Worm (Caenorhabditis elegans) whole organism, young adult: ENCODE results near the gene twk-12.

ENCODE experiments used
- C17E4.6 ChIP-seq: fragments of 200-800 bp; sonication (Bioruptor generic); IDR thresholded peaks from 2 replicates; pipeline ENCODE4 v1.3.6; 2022; ENCODE audit warnings: missing genetic modification reagents, missing genetic modification characterization, missing compliant biosample characterization
- F23B12.7 ChIP-seq: sonication (generic microtip); optimal IDR thresholded peaks from 2 replicates; lab custom pipeline; 2017; ENCODE audit warnings: missing genetic modification characterization, mild to moderate bottlenecking, missing compliant biosample characterization, antibody characterized with exemption, moderate library complexity; ENCODE audit not compliant: insufficient read depth
- dpl-1 ChIP-seq: fragments of 150-350 bp; optimal IDR thresholded peaks from 2 replicates; lab custom pipeline; 2014; ENCODE audit warnings: missing biosample characterization, missing genetic modification reagents, missing genetic modification characterization
- fkh-3 ChIP-seq: sonication (generic microtip); optimal IDR thresholded peaks from 2 replicates; lab custom pipeline; 2016; ENCODE audit warnings: mild to moderate bottlenecking, missing genetic modification characterization, missing compliant biosample characterization
- nhr-90 ChIP-seq: sonication (generic microtip); optimal IDR thresholded peaks from 2 replicates; lab custom pipeline; 2016; ENCODE audit warnings: missing genotype, mild to moderate bottlenecking, missing genetic modification characterization, missing compliant biosample characterization
- unc-62 ChIP-seq: fragments of 150-350 bp; optimal IDR thresholded peaks from 2 replicates; lab custom pipeline; 2014; ENCODE audit warnings: missing biosample characterization, missing genetic modification reagents, missing genetic modification characterization
- ztf-18 ChIP-seq: sonication (generic microtip); optimal IDR thresholded peaks from 2 replicates; lab custom pipeline; 2016; ENCODE audit warnings: missing genotype, mild to moderate bottlenecking, missing genetic modification characterization, missing compliant biosample characterization

- TF ChIP-seq dpl-1 (GFP tag; lab: Kevin White, UChicago), result no peak
- TF ChIP-seq ztf-18 (tag; lab: Kevin White, UChicago), result no peak
- no peak for TF ChIP-seq fkh-3 (tag; lab: Kevin White, UChicago)
- TF ChIP-seq F23B12.7 (tag; lab: Kevin White, UChicago), result no peak
- TF ChIP-seq C17E4.6 (GFP tag; lab: Robert Waterston, UW), result no peak
- no peak for TF ChIP-seq unc-62
- TF ChIP-seq nhr-90 (tag; lab: Kevin White, UChicago), result no peak
These were observed 16.1 kb downstream of the twk-12 start for ce11 chrV:10683458-10683857.
